Fruit fly (Drosophila melanogaster) whole organism, embryonic: ENCODE data around the gene CG13053.

Source experiments
- Ada2b ChIP-seq: fragments of 200-800 bp; sonication (Bioruptor generic); IDR thresholded peaks from 2 replicates; pipeline ENCODE4 v1.3.6; 2022; ENCODE audit warnings: missing biosample characterization, missing genetic modification characterization
- Blimp-1 ChIP-seq: fragments of 200-800 bp; sonication (Bioruptor generic); optimal IDR thresholded peaks from 3 replicates; lab custom pipeline; 2018; ENCODE audit warnings: missing biosample characterization, missing genetic modification characterization, mild to moderate bottlenecking, moderate library complexity, missing genetic modification reagents
- CG1024 ChIP-seq: fragments of 200-800 bp; sonication (Bioruptor generic); IDR thresholded peaks from 2 replicates; pipeline ENCODE4 v1.3.6; 2022; ENCODE audit warnings: missing biosample characterization, missing genetic modification characterization
- CG13287 ChIP-seq: fragments of 200-800 bp; sonication (Bioruptor generic); IDR thresholded peaks from 2 replicates; pipeline ENCODE4 v1.3.6; 2022; ENCODE audit warnings: missing biosample characterization, missing genetic modification characterization; ENCODE audit not compliant: partially characterized antibody
- CG14441 ChIP-seq: fragments of 200-800 bp; sonication (Bioruptor generic); IDR thresholded peaks from 2 replicates; pipeline ENCODE4 v1.3.6; 2022; ENCODE audit warnings: missing biosample characterization, missing genetic modification characterization
- CG15011 ChIP-seq: fragments of 200-800 bp; sonication (Bioruptor generic); optimal IDR thresholded peaks from 3 replicates; lab custom pipeline; 2018; ENCODE audit warnings: missing biosample characterization, mild to moderate bottlenecking, missing genetic modification characterization
- CG1603 ChIP-seq: fragments of 200-800 bp; sonication (Bioruptor generic); optimal IDR thresholded peaks from 2 replicates; lab custom pipeline; 2019; ENCODE audit warnings: missing biosample characterization, mild to moderate bottlenecking, missing genetic modification characterization, moderate library complexity
- CG2116 ChIP-seq: fragments of 200-800 bp; sonication (Bioruptor generic); optimal IDR thresholded peaks from 3 replicates; lab custom pipeline; 2018; ENCODE audit warnings: missing biosample characterization, mild to moderate bottlenecking, missing genetic modification characterization
- CG2678 ChIP-seq: fragments of 200-800 bp; sonication (Bioruptor generic); optimal IDR thresholded peaks from 3 replicates; lab custom pipeline; 2019; ENCODE audit warnings: missing biosample characterization, mild to moderate bottlenecking, missing genetic modification characterization, moderate library complexity
- CG2875 ChIP-seq: fragments of 200-800 bp; sonication (Bioruptor generic); optimal IDR thresholded peaks from 2 replicates; lab custom pipeline; 2017; ENCODE audit warnings: missing biosample characterization, mild to moderate bottlenecking, missing genetic modification characterization, missing genetic modification reagents
- CG31441 ChIP-seq: fragments of 200-800 bp; sonication (Bioruptor generic); IDR thresholded peaks from 2 replicates; pipeline ENCODE4 v1.3.6; 2022; ENCODE audit warnings: missing biosample characterization, missing genetic modification characterization
- CG32767 ChIP-seq: fragments of 200-800 bp; sonication (Bioruptor generic); IDR thresholded peaks from 2 replicates; pipeline ENCODE4 v1.3.6; 2022; ENCODE audit warnings: missing biosample characterization, missing genetic modification characterization
- CG34376 ChIP-seq: fragments of 200-800 bp; sonication (Bioruptor generic); optimal IDR thresholded peaks from 2 replicates; lab custom pipeline; 2018; ENCODE audit warnings: missing biosample characterization, mild to moderate bottlenecking, missing genetic modification characterization
- CG3995 ChIP-seq: fragments of 200-800 bp; sonication (Bioruptor generic); optimal IDR thresholded peaks from 3 replicates; lab custom pipeline; 2016; ENCODE audit warnings: missing biosample characterization, missing genetic modification characterization
- CG4424 ChIP-seq: fragments of 200-800 bp; sonication (Bioruptor generic); optimal IDR thresholded peaks from 3 replicates; lab custom pipeline; 2016; ENCODE audit warnings: missing biosample characterization, missing genetic modification characterization
- CG6683 ChIP-seq: fragments of 200-800 bp; sonication (Bioruptor generic); optimal IDR thresholded peaks from 2 replicates; lab custom pipeline; 2017; ENCODE audit warnings: missing biosample characterization, mild to moderate bottlenecking, missing genetic modification characterization, missing genetic modification reagents
- CG7271 ChIP-seq: fragments of 200-800 bp; sonication (Bioruptor generic); optimal IDR thresholded peaks from 2 replicates; lab custom pipeline; 2018; ENCODE audit warnings: missing biosample characterization, mild to moderate bottlenecking, missing genetic modification characterization, moderate library complexity
- CG7963 ChIP-seq: fragments of 200-800 bp; sonication (Bioruptor generic); IDR thresholded peaks from 3 replicates; pipeline ENCODE4 v1.3.6; 2022; ENCODE audit warnings: missing biosample characterization, missing genetic modification characterization; ENCODE audit not compliant: partially characterized antibody
- CG9609 ChIP-seq: fragments of 200-800 bp; sonication (Bioruptor generic); optimal IDR thresholded peaks from 3 replicates; lab custom pipeline; 2016; ENCODE audit warnings: missing biosample characterization, missing genetic modification characterization
- CoRest ChIP-seq: fragments of 200-800 bp; sonication (Bioruptor generic); optimal IDR thresholded peaks from 3 replicates; lab custom pipeline; 2018; ENCODE audit warnings: missing biosample characterization, mild to moderate bottlenecking, missing genetic modification characterization, moderate library complexity
- Dip2 ChIP-seq: fragments of 200-800 bp; sonication (Bioruptor generic); IDR thresholded peaks from 2 replicates; pipeline ENCODE4 v1.3.6; 2022; ENCODE audit warnings: missing biosample characterization, missing genetic modification characterization
- Ets97D ChIP-seq: fragments of 200-800 bp; sonication (Bioruptor generic); optimal IDR thresholded peaks from 3 replicates; lab custom pipeline; 2016; ENCODE audit warnings: missing biosample characterization, missing genetic modification characterization
- Gsc ChIP-seq: fragments of 200-800 bp; sonication (Bioruptor generic); IDR thresholded peaks from 2 replicates; pipeline ENCODE4 v1.3.6; 2022; ENCODE audit warnings: missing biosample characterization, missing genetic modification characterization
- H2.0 ChIP-seq: fragments of 200-800 bp; sonication (Bioruptor generic); IDR thresholded peaks from 2 replicates; pipeline ENCODE4 v1.3.6; 2022; ENCODE audit warnings: missing biosample characterization, missing genetic modification characterization
- Hey ChIP-seq: fragments of 200-800 bp; sonication (Bioruptor generic); optimal IDR thresholded peaks from 3 replicates; lab custom pipeline; 2018; ENCODE audit warnings: missing biosample characterization, mild to moderate bottlenecking, missing genetic modification characterization
- Hmx ChIP-seq: fragments of 200-800 bp; sonication (Bioruptor generic); optimal IDR thresholded peaks from 2 replicates; lab custom pipeline; 2016; ENCODE audit warnings: missing biosample characterization, missing genetic modification characterization
- MBD-R2 ChIP-seq: fragments of 200-800 bp; sonication (Bioruptor generic); IDR thresholded peaks from 2 replicates; pipeline ENCODE4 v1.3.6; 2022; ENCODE audit warnings: missing biosample characterization, missing genetic modification characterization
- Oaz ChIP-seq: fragments of 200-800 bp; sonication (Bioruptor generic); IDR thresholded peaks from 2 replicates; pipeline ENCODE4 v1.3.6; 2022; ENCODE audit warnings: missing biosample characterization, missing genetic modification characterization
- Oli ChIP-seq: fragments of 200-800 bp; sonication (Bioruptor generic); optimal IDR thresholded peaks from 2 replicates; lab custom pipeline; 2018; ENCODE audit warnings: missing biosample characterization, mild to moderate bottlenecking, missing genetic modification characterization, moderate library complexity
- Scr ChIP-seq: fragments of 200-800 bp; sonication (Bioruptor generic); IDR thresholded peaks from 2 replicates; pipeline ENCODE4 v1.3.6; 2022; ENCODE audit warnings: missing biosample characterization, missing genetic modification characterization; ENCODE audit not compliant: partially characterized antibody
- ash1 ChIP-seq: fragments of 200-800 bp; sonication (Bioruptor generic); optimal IDR thresholded peaks from 2 replicates; lab custom pipeline; 2018; ENCODE audit warnings: missing biosample characterization, mild to moderate bottlenecking, missing genetic modification characterization
- az2 ChIP-seq: fragments of 200-800 bp; sonication (Bioruptor generic); optimal IDR thresholded peaks from 3 replicates; lab custom pipeline; 2016; ENCODE audit warnings: missing biosample characterization, missing genetic modification characterization
- ci ChIP-seq: fragments of 200-800 bp; sonication (Bioruptor generic); IDR thresholded peaks from 3 replicates; pipeline ENCODE4 v1.3.6; 2022; ENCODE audit warnings: missing biosample characterization, missing genetic modification characterization
- dysf ChIP-seq: fragments of 200-800 bp; sonication (Bioruptor generic); IDR thresholded peaks from 3 replicates; pipeline ENCODE4 v1.3.6; 2022; ENCODE audit warnings: missing biosample characterization, missing genetic modification characterization
- her ChIP-seq: fragments of 200-800 bp; sonication (Bioruptor generic); optimal IDR thresholded peaks from 2 replicates; lab custom pipeline; 2016; ENCODE audit warnings: missing biosample characterization, missing genetic modification characterization
- hkb ChIP-seq, 2 experiments: fragments of 200-800 bp in 1 of 2; fragments of >200 bp in 1 of 2; sonication (Bioruptor generic) in 1 of 2; IDR thresholded peaks in 1 of 2; optimal IDR thresholded peaks in 1 of 2; 2 replicates each; pipeline versions ENCODE4 v1.3.6 to Lab custom; 2017 to 2022; ENCODE audit warnings: missing biosample characterization in 1 of 2, missing genetic modification characterization in 1 of 2
- jigr1 ChIP-seq: fragments of 200-800 bp; sonication (Bioruptor generic); IDR thresholded peaks from 3 replicates; pipeline ENCODE4 v1.3.6; 2022; ENCODE audit warnings: missing biosample characterization, missing genetic modification characterization
- lov ChIP-seq, 2 experiments: fragments of 200-800 bp in 1 of 2; fragments of >200 bp in 1 of 2; sonication (Bioruptor generic) in 1 of 2; IDR thresholded peaks in 1 of 2; optimal IDR thresholded peaks in 1 of 2; 2 replicates in 1 of 2; 3 replicates in 1 of 2; pipeline versions ENCODE4 v1.3.6 to Lab custom; 2017 to 2022; ENCODE audit warnings: missing biosample characterization in 1 of 2, missing genetic modification characterization in 1 of 2
- nerfin-2 ChIP-seq: fragments of 200-800 bp; sonication (Bioruptor generic); IDR thresholded peaks from 2 replicates; pipeline ENCODE4 v1.3.6; 2022; ENCODE audit warnings: missing biosample characterization, missing genetic modification characterization; ENCODE audit not compliant: partially characterized antibody
- org-1 ChIP-seq: fragments of 200-800 bp; sonication (Bioruptor generic); optimal IDR thresholded peaks from 2 replicates; lab custom pipeline; 2017; ENCODE audit warnings: missing biosample characterization, missing genetic modification characterization
- run ChIP-seq: fragments of 200-800 bp; sonication (Bioruptor generic); optimal IDR thresholded peaks from 3 replicates; lab custom pipeline; 2018; ENCODE audit warnings: missing biosample characterization, mild to moderate bottlenecking, missing genetic modification characterization
- ssp ChIP-seq: fragments of 200-800 bp; sonication (Bioruptor generic); IDR thresholded peaks from 2 replicates; pipeline ENCODE4 v1.3.6; 2022; ENCODE audit warnings: missing biosample characterization, missing genetic modification characterization
- tap ChIP-seq: fragments of 200-800 bp; optimal IDR thresholded peaks from 3 replicates; lab custom pipeline; 2019; ENCODE audit warnings: missing biosample characterization, mild to moderate bottlenecking, missing genetic modification characterization, moderate library complexity
- tgo ChIP-seq: fragments of 200-800 bp; sonication (Bioruptor generic); IDR thresholded peaks from 3 replicates; pipeline ENCODE4 v1.3.6; 2022; ENCODE audit warnings: missing biosample characterization, missing genetic modification characterization
- toy ChIP-seq: fragments of 200-800 bp; sonication (Bioruptor generic); IDR thresholded peaks from 2 replicates; pipeline ENCODE4 v1.3.6; 2022; ENCODE audit warnings: missing biosample characterization, missing genetic modification characterization
- twi ChIP-seq: fragments of 200-800 bp; optimal IDR thresholded peaks from 2 replicates; lab custom pipeline; 2019; ENCODE audit warnings: missing biosample characterization, mild to moderate bottlenecking, missing genetic modification characterization, moderate library complexity
- tx ChIP-seq: fragments of 200-800 bp; sonication (Bioruptor generic); optimal IDR thresholded peaks from 2 replicates; lab custom pipeline; 2016; ENCODE audit warnings: missing biosample characterization, missing genetic modification characterization
- wek ChIP-seq: fragments of 200-800 bp; sonication (Bioruptor generic); optimal IDR thresholded peaks from 3 replicates; lab custom pipeline; 2018; ENCODE audit warnings: missing biosample characterization, mild to moderate bottlenecking, missing genetic modification characterization, moderate library complexity

The CG13053 gene

DNA sequence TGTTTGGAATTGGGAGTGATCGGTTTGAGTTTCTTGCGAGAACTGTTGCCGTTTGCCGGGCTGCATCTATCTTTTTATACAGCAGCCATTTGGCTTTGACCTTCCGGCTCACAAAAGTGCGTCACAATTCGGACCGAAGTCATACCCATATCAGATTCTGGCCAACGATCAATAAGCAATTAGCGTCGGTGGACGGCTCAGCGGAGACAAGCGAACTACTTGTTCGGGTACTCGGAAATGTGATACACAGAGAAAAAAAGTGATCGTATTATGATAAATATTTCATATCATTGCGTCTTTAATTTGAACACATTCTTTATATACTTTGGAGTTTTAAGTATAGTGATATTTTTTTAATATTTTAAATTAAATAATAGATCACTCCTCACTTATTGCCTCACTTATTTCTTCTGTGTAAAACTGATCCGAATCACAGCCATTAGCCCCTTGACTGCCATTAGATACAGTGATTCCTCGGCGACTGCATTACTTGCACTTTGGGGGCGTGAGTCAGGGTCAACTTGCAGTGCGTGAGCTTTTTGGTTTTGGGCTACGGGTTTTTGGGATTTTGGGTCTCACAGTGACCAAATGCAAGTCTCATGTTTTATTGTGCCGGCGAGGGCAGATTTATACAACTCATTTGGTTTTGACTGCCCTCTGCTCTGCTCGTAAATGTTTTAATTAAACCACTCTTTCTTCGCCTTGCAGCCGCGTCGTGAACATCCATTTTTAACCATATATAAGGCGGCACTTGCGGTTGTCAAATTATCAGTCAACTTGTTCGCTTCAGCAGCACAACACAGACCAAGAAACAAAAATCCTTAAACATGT lies 46.5 kb upstream of the CG13053 start, which contains the start of the genes CG13043 and CG13063 (continued):
- TF ChIP-seq CG7271 (tag; lab: Kevin White, UChicago): no peak
- no peak for TF ChIP-seq wek (GFP tag; lab: Kevin White, UChicago)
- TF ChIP-seq org-1 (GFP tag; lab: Kevin White, UChicago): no peak
- TF ChIP-seq CG14441 (GFP tag; lab: Robert Waterston, UW): 0 out of 2 replicates have a peak, but pooled peaks have one; percentile 27
- TF ChIP-seq CG15011 (GFP tag; lab: Kevin White, UChicago): no peak
- no peak for TF ChIP-seq CG13287 (GFP tag; lab: Robert Waterston, UW)
- no peak for TF ChIP-seq lov (optimal IDR thresholded peaks at IDR 0.05; lab: Kevin White, UChicago)
- no peak for TF ChIP-seq lov (GFP tag; IDR thresholded peaks at IDR 0.05; lab: Robert Waterston, UW)
- TF ChIP-seq CG7963 (GFP tag; lab: Robert Waterston, UW): no peak
- TF ChIP-seq jigr1: no peak
- TF ChIP-seq CG2678 (tag; lab: Kevin White, UChicago): peak; percentile 42
- no peak for TF ChIP-seq CG9609 (GFP tag; lab: Kevin White, UChicago)
- TF ChIP-seq az2 (GFP tag; lab: Kevin White, UChicago): no peak
- peak; percentile 22 for TF ChIP-seq tap (tag; lab: Kevin White, UChicago)
- TF ChIP-seq CG2116: no peak
- no peak for TF ChIP-seq CG4424 (GFP tag; lab: Kevin White, UChicago)
- no peak for TF ChIP-seq CG3995 (GFP tag; lab: Kevin White, UChicago)
- TF ChIP-seq twi: no peak
- no peak for TF ChIP-seq hkb (optimal IDR thresholded peaks at IDR 0.05; lab: Kevin White, UChicago)
- 0 out of 2 replicates have a peak, but pooled peaks have one; percentile 25 for TF ChIP-seq hkb (GFP tag; IDR thresholded peaks at IDR 0.05; lab: Robert Waterston, UW)
- 0 out of 3 replicates have a peak, but pooled peaks have one; percentile 32 for TF ChIP-seq ci
- no peak for TF ChIP-seq CG6683 (GFP tag; lab: Kevin White, UChicago)
- peak; percentile 22 for TF ChIP-seq Oli (tag; lab: Kevin White, UChicago)
- TF ChIP-seq Scr (GFP tag; lab: Robert Waterston, UW): no peak
- no peak for TF ChIP-seq Dip2
- TF ChIP-seq Hey (tag; lab: Kevin White, UChicago): no peak
- no peak for TF ChIP-seq CG1603 (tag; lab: Kevin White, UChicago)
- TF ChIP-seq CG2875: no peak
- no peak for TF ChIP-seq ssp
- no peak for TF ChIP-seq ash1
- no peak for TF ChIP-seq toy (GFP tag; lab: Robert Waterston, UW)
- no peak for TF ChIP-seq Ets97D (GFP tag; lab: Kevin White, UChicago)
- TF ChIP-seq CG34376 (GFP tag; lab: Kevin White, UChicago): no peak
- peak; percentile 7 for TF ChIP-seq CoRest (tag; lab: Kevin White, UChicago)
- no peak for TF ChIP-seq tx (GFP tag; lab: Kevin White, UChicago)
- peak; percentile 27 for TF ChIP-seq Blimp-1 (GFP tag; lab: Kevin White, UChicago)
- TF ChIP-seq Ada2b (GFP tag; lab: Robert Waterston, UW): no peak
- TF ChIP-seq dysf (GFP tag; lab: Robert Waterston, UW): 0 out of 3 replicates have a peak, but pooled peaks have one; percentile 31
- TF ChIP-seq her (GFP tag; lab: Kevin White, UChicago): no peak
- no peak for TF ChIP-seq MBD-R2 (GFP tag; lab: Robert Waterston, UW)
- TF ChIP-seq H2.0 (GFP tag; lab: Robert Waterston, UW): 0 out of 2 replicates have a peak, but pooled peaks have one; percentile 17
- no peak for TF ChIP-seq tgo (GFP tag; lab: Robert Waterston, UW)
- TF ChIP-seq CG32767 (GFP tag; lab: Robert Waterston, UW): no peak
- no peak for TF ChIP-seq nerfin-2
- no peak for TF ChIP-seq Oaz (GFP tag; lab: Robert Waterston, UW)
- no peak for TF ChIP-seq Gsc (GFP tag; lab: Robert Waterston, UW)
- no peak for TF ChIP-seq run
- no peak for TF ChIP-seq Hmx (GFP tag; lab: Kevin White, UChicago)
- 0 out of 2 replicates have a peak, but pooled peaks have one; percentile 23 for TF ChIP-seq CG31441 (GFP tag; lab: Robert Waterston, UW)
- TF ChIP-seq CG1024 (GFP tag; lab: Robert Waterston, UW): no peak
